Worm (Caenorhabditis elegans) whole organism, midembryonic: ENCODE measurements around the gene cyp-13A3.

Experiments used
- T22C8.4 ChIP-seq: fragments of 200-800 bp; sonication (Bioruptor generic); IDR thresholded peaks from 2 replicates; pipeline ENCODE4 v1.3.6; 2022; ENCODE audit warnings: missing genetic modification characterization, missing compliant biosample characterization
- cog-1 ChIP-seq: sonication (generic microtip); optimal IDR thresholded peaks from 2 replicates; lab custom pipeline; 2016; ENCODE audit warnings: missing genetic modification characterization, missing compliant biosample characterization
- flt-1 ChIP-seq: fragments of 200-800 bp; sonication (Bioruptor generic); IDR thresholded peaks from 2 replicates; pipeline ENCODE4 v1.3.6; 2022; ENCODE audit warnings: missing genetic modification characterization, missing compliant biosample characterization
- klf-2 ChIP-seq: fragments of 200-800 bp; sonication (Bioruptor generic); conservative IDR thresholded peaks from 2 replicates; pipeline ENCODE4 v1.3.6; 2022; ENCODE audit warnings: missing genetic modification reagents, missing genetic modification characterization, missing compliant biosample characterization
- med-1 ChIP-seq: sonication (generic microtip); optimal IDR thresholded peaks from 2 replicates; lab custom pipeline; 2017; ENCODE audit warnings: missing genetic modification characterization, mild to moderate bottlenecking, missing compliant biosample characterization, antibody characterized with exemption, missing genetic modification reagents; ENCODE audit not compliant: insufficient read depth
- ref-1 ChIP-seq: fragments of 200-800 bp; sonication (Bioruptor generic); conservative IDR thresholded peaks from 2 replicates; pipeline ENCODE4 v1.3.6; 2022; ENCODE audit warnings: missing genetic modification reagents, missing genetic modification characterization, missing compliant biosample characterization
- tab-1 ChIP-seq: fragments of 200-800 bp; sonication (Bioruptor generic); IDR thresholded peaks from 2 replicates; pipeline ENCODE4 v1.3.6; 2022; ENCODE audit warnings: missing genetic modification characterization, missing compliant biosample characterization
- ztf-23 ChIP-seq: fragments of 200-800 bp; sonication (Bioruptor generic); IDR thresholded peaks from 2 replicates; pipeline ENCODE4 v1.3.6; 2022; ENCODE audit warnings: missing genetic modification reagents, missing genetic modification characterization, missing compliant biosample characterization
- ztf-29 ChIP-seq: fragments of 200-800 bp; sonication (Bioruptor generic); IDR thresholded peaks from 2 replicates; pipeline ENCODE4 v1.3.6; 2022; ENCODE audit warnings: missing genetic modification reagents, missing genetic modification characterization, missing compliant biosample characterization

cyp-13A3 gene

DNA sequence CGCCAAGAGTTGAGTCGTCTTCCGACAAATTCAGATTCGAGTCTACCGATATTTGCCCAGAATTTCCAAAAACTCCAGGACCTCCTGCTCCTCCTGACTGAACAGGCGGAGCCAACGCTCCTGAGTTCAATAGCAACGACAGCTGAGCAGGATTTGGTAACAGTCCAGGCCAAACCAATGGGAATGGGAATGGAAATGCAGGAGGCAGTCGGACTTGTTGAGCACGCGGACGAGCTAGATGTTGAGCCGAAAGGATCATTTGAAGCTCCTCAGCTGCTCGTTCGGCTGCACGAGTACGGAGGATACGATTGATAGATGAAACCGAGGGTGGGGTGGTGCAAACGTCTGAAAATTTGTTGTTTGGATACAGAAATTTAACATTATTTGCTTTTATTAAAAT, 33.8 kb upstream of the cyp-13A3 start:
- no peak for TF ChIP-seq T22C8.4 (GFP tag; lab: Robert Waterston, UW)
- no peak for TF ChIP-seq ref-1 (GFP tag; lab: Robert Waterston, UW)
- TF ChIP-seq klf-2 = no peak
- TF ChIP-seq tab-1 (GFP tag; lab: Robert Waterston, UW) = no peak
- no peak for TF ChIP-seq ztf-23 (GFP tag; lab: Robert Waterston, UW)
- TF ChIP-seq ztf-29 (GFP tag; lab: Robert Waterston, UW) = no peak
- TF ChIP-seq med-1 (GFP tag; lab: Kevin White, UChicago) = no peak
- no peak for TF ChIP-seq cog-1 (tag; lab: Kevin White, UChicago)
- TF ChIP-seq flt-1 = no peak

- TF ChIP-seq ref-1 (GFP tag; lab: Robert Waterston, UW) (no peak), tab-1 (GFP tag; lab: Robert Waterston, UW) (no peak), med-1 (GFP tag; lab: Kevin White, UChicago) (no peak), cog-1 (tag; lab: Kevin White, UChicago) (no peak), klf-2 (no peak), flt-1 (no peak), T22C8.4 (GFP tag; lab: Robert Waterston, UW) (no peak), ztf-23 (GFP tag; lab: Robert Waterston, UW) (no peak), ztf-29 (GFP tag; lab: Robert Waterston, UW) (no peak)
These were observed 14.4 kb upstream of the cyp-13A3 start, which contains the start of gene cyp-13A8 for ce11 chrII:9807519-9807972. cyp-13A8 (minus strand) TSS chrII:9807569.

ce11 chrII:9803320-9803719, 10.2 kb upstream of the cyp-13A3 start, which contains the start of gene cyp-13A7:
cyp-13A7 (plus strand) TSS chrII:9803620.
- TF ChIP-seq T22C8.4 (GFP tag; lab: Robert Waterston, UW) (no peak), klf-2 (no peak), ref-1 (GFP tag; lab: Robert Waterston, UW) (no peak), flt-1 (no peak), cog-1 (tag; lab: Kevin White, UChicago) (no peak), ztf-29 (GFP tag; lab: Robert Waterston, UW) (no peak), ztf-23 (GFP tag; lab: Robert Waterston, UW) (no peak), med-1 (GFP tag; lab: Kevin White, UChicago) (no peak), tab-1 (GFP tag; lab: Robert Waterston, UW) (no peak)

DNA sequence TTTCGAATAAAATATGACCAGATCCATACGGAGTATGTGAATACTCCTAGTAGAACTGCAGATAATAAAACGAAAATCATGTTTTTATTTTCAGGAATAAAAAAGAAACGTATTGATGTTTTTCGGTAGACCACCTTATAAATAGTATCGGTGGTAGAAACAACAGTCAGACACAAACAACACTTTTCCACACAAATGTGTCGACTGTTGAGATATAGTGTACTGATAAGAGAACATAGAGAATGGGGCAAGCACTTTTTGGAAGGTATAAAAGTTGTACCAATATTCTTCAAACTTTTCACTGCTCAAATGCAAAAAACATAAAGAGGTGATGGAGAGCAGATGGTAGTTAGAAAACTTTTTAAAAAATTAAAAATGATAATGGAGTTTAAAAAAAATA, 9.5 kb upstream of the cyp-13A3 start, which contains the start of gene cyp-13A6:
TSS of gene cyp-13A6 (minus strand) at position 180 of the 400 bp plus-strand sequence.
- TF ChIP-seq T22C8.4 (GFP tag; lab: Robert Waterston, UW) = no peak

DNA sequence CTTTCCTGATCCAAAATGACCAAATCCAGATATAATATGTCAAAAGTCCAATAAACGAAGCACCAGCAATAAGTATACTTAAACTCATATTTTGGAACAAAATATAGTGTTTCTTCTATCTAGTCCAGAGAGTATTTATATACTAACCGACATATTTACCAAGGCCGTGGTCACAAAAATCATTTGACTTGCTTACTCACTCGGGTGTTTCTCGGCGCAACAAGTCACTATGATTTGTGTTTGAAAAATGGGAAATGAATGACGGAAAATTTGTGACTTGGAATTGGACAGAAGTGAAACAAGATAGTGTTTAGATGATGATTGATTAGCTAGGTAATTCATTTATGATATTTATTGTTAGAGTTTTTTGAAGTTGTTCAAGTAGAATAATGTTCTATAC, 7.2 kb upstream of the cyp-13A3 start, which contains the start of gene cyp-13A5:
TSS of gene cyp-13A5 (minus strand) at position 112 of the 400 bp plus-strand sequence.
- no peak for TF ChIP-seq ztf-23 (GFP tag; lab: Robert Waterston, UW)
- TF ChIP-seq T22C8.4 (GFP tag; lab: Robert Waterston, UW) = no peak
- no peak for TF ChIP-seq klf-2
- no peak for TF ChIP-seq cog-1 (tag; lab: Kevin White, UChicago)

- TF ChIP-seq med-1 (GFP tag; lab: Kevin White, UChicago) (no peak), ztf-23 (GFP tag; lab: Robert Waterston, UW) (no peak), ztf-29 (GFP tag; lab: Robert Waterston, UW) (no peak), cog-1 (tag; lab: Kevin White, UChicago) (no peak), tab-1 (GFP tag; lab: Robert Waterston, UW) (no peak), ref-1 (GFP tag; lab: Robert Waterston, UW) (no peak)
These were observed 4.6 kb upstream of the cyp-13A3 start, which contains the start of gene cyp-13A4 for ce11 chrII:9797664-9798063. cyp-13A4 (minus strand) TSS chrII:9797740.

DNA sequence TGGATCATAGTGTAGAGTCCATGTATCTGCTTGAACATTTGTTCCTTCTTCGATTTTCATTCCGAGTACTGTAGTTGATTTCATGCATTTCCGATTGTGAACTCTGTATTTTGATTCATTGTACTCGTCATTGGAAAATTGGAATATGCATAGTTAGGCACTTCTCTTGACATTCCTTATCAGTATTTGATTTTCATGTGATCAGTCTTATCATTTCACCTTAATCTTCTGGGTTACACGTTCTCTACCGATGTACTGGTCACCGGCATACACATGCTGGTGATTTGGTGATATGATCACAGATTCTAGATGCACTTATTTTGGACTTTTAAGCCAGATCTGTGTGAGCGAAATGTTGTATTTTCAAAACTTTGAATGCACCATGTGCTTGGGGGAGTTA, 1.9 kb downstream of the cyp-13A3 start:
- TF ChIP-seq T22C8.4 (GFP tag; lab: Robert Waterston, UW) (no peak), flt-1 (no peak), ztf-29 (GFP tag; lab: Robert Waterston, UW) (no peak)

DNA sequence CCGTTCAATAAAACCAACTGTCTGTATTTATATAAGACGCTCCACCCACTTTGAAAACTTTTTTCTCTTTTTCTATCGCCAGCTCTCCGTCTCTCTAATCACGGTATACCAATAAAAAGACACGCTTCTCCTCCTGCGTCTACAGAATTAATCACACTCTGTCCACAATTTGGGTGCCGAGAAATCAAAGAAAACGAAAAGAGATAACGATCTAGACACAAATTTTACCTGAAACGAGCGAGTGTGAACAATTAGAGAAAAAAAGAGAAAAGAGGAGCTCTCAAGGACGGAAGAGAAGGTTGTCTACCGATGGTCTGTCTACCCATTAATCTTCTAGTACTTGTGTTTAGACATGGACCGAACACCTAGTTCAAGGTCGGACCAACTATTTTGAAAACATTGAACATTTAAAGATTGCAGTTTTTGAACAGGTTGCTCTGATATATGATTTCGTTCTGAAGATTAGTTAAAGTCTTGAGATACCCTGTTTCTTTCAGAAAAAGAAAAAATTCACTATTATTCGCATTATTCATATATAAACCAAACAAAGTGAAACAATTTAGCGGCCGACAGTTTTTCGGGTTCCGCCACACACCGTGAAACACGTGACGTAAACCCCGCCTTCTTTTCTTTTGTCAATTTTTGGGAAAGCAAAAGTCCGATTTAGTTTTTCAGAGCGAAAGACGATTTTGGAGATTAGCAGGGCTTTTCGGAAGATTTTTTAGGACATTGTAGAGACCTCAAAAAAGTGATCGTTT, 5.5 kb downstream of the cyp-13A3 start, which contains the start of gene cyp-13A2:
TSS of gene cyp-13A2 (minus strand) at position 235 of the 758 bp plus-strand sequence.
- TF ChIP-seq T22C8.4 (GFP tag; lab: Robert Waterston, UW) = no peak
- no peak for TF ChIP-seq med-1 (GFP tag; lab: Kevin White, UChicago)
- no peak for TF ChIP-seq klf-2

DNA sequence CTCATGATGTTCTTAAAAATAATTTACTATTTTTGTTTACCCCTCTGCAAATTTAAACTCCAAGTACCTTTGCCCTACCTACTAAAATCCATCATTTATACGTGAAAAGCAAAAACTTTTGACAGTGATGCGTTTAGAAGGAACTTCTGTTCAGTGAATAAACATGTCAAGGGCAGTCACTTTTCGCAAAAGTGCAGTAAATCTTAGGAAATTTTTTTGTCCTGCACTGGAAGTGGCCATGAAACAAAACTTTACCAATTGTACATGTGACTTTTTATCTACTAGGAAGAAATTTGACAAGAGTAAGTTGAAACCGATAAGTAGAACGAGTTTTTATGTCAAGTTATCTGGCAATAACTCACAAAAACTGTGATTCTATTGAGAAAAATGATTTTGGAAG, 6.9 kb downstream of the cyp-13A3 start:
- TF ChIP-seq med-1 (GFP tag; lab: Kevin White, UChicago) (no peak), T22C8.4 (GFP tag; lab: Robert Waterston, UW) (no peak), klf-2 (no peak), ref-1 (GFP tag; lab: Robert Waterston, UW) (no peak), cog-1 (tag; lab: Kevin White, UChicago) (no peak), ztf-29 (GFP tag; lab: Robert Waterston, UW) (no peak), flt-1 (no peak), tab-1 (GFP tag; lab: Robert Waterston, UW) (no peak), ztf-23 (GFP tag; lab: Robert Waterston, UW) (no peak)

ce11 chrII:9782337-9782736, 10.8 kb downstream of the cyp-13A3 start, which contains the start of gene T10B9.14:
T10B9.14 (minus strand) TSS chrII:9782437.
- TF ChIP-seq ztf-23 (GFP tag; lab: Robert Waterston, UW) = no peak
- TF ChIP-seq T22C8.4 (GFP tag; lab: Robert Waterston, UW) = no peak
- TF ChIP-seq ztf-29 (GFP tag; lab: Robert Waterston, UW) = no peak
- TF ChIP-seq flt-1 = no peak
- TF ChIP-seq cog-1 (tag; lab: Kevin White, UChicago) = no peak
